Fruit fly (Drosophila melanogaster) whole organism, pupa: ENCODE measurements around the gene AgmNAT.

Experiments used
- CG10348 ChIP-seq: fragments of 200-800 bp; sonication (Bioruptor generic); IDR thresholded peaks from 2 replicates; pipeline ENCODE4 v1.3.6; 2022; ENCODE audit warnings: missing biosample characterization, missing genetic modification characterization
- CG15710 ChIP-seq: fragments of 200-800 bp; sonication (Bioruptor generic); optimal IDR thresholded peaks from 2 replicates; lab custom pipeline; 2018; ENCODE audit warnings: missing biosample characterization, mild to moderate bottlenecking, missing genetic modification characterization, moderate library complexity
- CG17806 ChIP-seq: fragments of 200-800 bp; sonication (Bioruptor generic); optimal IDR thresholded peaks from 2 replicates; lab custom pipeline; 2018; ENCODE audit warnings: missing biosample characterization, mild to moderate bottlenecking, missing genetic modification characterization, moderate library complexity
- Pif1B ChIP-seq: fragments of 200-800 bp; sonication (Bioruptor generic); optimal IDR thresholded peaks from 3 replicates; lab custom pipeline; 2016; ENCODE audit warnings: missing biosample characterization, missing genetic modification characterization
- Snoo ChIP-seq: fragments of 200-800 bp; sonication (Bioruptor generic); optimal IDR thresholded peaks from 3 replicates; lab custom pipeline; 2017; ENCODE audit warnings: missing biosample characterization, mild to moderate bottlenecking, missing genetic modification characterization, inconsistent platforms
- rn ChIP-seq: fragments of 200-800 bp; sonication (Bioruptor generic); IDR thresholded peaks from 2 replicates; pipeline ENCODE4 v1.3.6; 2022; ENCODE audit warnings: missing biosample characterization, missing genetic modification characterization

DNA sequence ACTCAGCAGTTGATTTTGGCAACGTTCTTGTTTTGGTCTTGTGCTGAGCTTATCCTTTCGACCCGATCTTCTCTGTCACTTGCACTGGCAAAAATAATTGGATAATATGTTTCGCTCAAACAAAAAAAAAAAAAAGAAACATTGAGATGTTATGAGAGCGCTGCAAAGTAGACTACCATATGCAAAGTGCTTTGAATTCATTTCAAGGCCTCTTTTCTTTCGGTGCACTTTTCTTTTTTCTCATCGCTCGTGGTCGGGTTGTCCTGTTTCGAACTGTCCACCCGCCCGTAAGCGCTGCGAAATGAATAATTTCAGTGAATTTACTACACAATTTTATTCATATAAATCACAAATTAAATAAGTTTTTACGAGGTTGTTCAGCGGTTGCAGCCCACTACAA is 4.4 kb upstream of the AgmNAT start:
- TF ChIP-seq CG10348 (GFP tag; lab: Robert Waterston, UW) (no peak), Snoo (tag; lab: Kevin White, UChicago) (no peak), rn (GFP tag; lab: Robert Waterston, UW) (no peak), CG15710 (tag; lab: Kevin White, UChicago) (no peak), Pif1B (GFP tag; lab: Kevin White, UChicago) (no peak), CG17806 (no peak)
